Fruit fly (Drosophila melanogaster) whole organism, pupa: ENCODE data around the gene CG11151.

Source experiments
- CG10348 ChIP-seq: fragments of 200-800 bp; sonication (Bioruptor generic); IDR thresholded peaks from 2 replicates; pipeline ENCODE4 v1.3.6; 2022; ENCODE audit warnings: missing biosample characterization, missing genetic modification characterization
- CG12605 ChIP-seq: fragments of 200-800 bp; sonication (Bioruptor generic); IDR thresholded peaks from 2 replicates; pipeline ENCODE4 v1.3.6; 2022; ENCODE audit warnings: missing biosample characterization, missing genetic modification characterization
- CG13204 ChIP-seq: fragments of 200-800 bp; sonication (Bioruptor generic); optimal IDR thresholded peaks from 2 replicates; lab custom pipeline; 2018; ENCODE audit warnings: missing biosample characterization, mild to moderate bottlenecking, missing genetic modification characterization, moderate library complexity
- CG14655 ChIP-seq: fragments of 200-800 bp; sonication (Bioruptor generic); optimal IDR thresholded peaks from 3 replicates; lab custom pipeline; 2017; ENCODE audit warnings: mild to moderate bottlenecking, missing biosample characterization, missing genetic modification reagents, missing genetic modification characterization
- CG15710 ChIP-seq: fragments of 200-800 bp; sonication (Bioruptor generic); optimal IDR thresholded peaks from 2 replicates; lab custom pipeline; 2018; ENCODE audit warnings: missing biosample characterization, mild to moderate bottlenecking, missing genetic modification characterization, moderate library complexity
- CG17806 ChIP-seq: fragments of 200-800 bp; sonication (Bioruptor generic); optimal IDR thresholded peaks from 2 replicates; lab custom pipeline; 2018; ENCODE audit warnings: missing biosample characterization, mild to moderate bottlenecking, missing genetic modification characterization, moderate library complexity
- CG32121 ChIP-seq: fragments of 200-800 bp; sonication (Bioruptor generic); IDR thresholded peaks from 2 replicates; pipeline ENCODE4 v1.3.6; 2022; ENCODE audit warnings: missing biosample characterization, missing genetic modification characterization
- CG34367 ChIP-seq: fragments of 200-800 bp; sonication (Bioruptor generic); optimal IDR thresholded peaks from 2 replicates; lab custom pipeline; 2018; ENCODE audit warnings: missing biosample characterization, mild to moderate bottlenecking, missing genetic modification characterization
- CG4496 ChIP-seq: fragments of 200-800 bp; sonication (Bioruptor generic); IDR thresholded peaks from 3 replicates; pipeline ENCODE4 v1.3.6; 2022; ENCODE audit warnings: missing biosample characterization, missing genetic modification characterization
- CG8159 ChIP-seq: fragments of 200-800 bp; sonication (Bioruptor generic); optimal IDR thresholded peaks from 3 replicates; lab custom pipeline; 2018; ENCODE audit warnings: missing biosample characterization, mild to moderate bottlenecking, missing genetic modification characterization, moderate library complexity
- CG8301 ChIP-seq: fragments of 200-800 bp; sonication (Bioruptor generic); optimal IDR thresholded peaks from 2 replicates; lab custom pipeline; 2018; ENCODE audit warnings: missing biosample characterization, mild to moderate bottlenecking, missing genetic modification characterization
- CG9948 ChIP-seq: fragments of 200-800 bp; sonication (Bioruptor generic); optimal IDR thresholded peaks from 2 replicates; lab custom pipeline; 2018; ENCODE audit warnings: missing biosample characterization, mild to moderate bottlenecking, missing genetic modification characterization, moderate library complexity
- D1 ChIP-seq: fragments of 200-800 bp; sonication (Bioruptor generic); optimal IDR thresholded peaks from 2 replicates; lab custom pipeline; 2018; ENCODE audit warnings: missing biosample characterization, mild to moderate bottlenecking, missing genetic modification characterization, moderate library complexity
- EcR ChIP-seq: fragments of 200-800 bp; sonication (Bioruptor generic); optimal IDR thresholded peaks from 3 replicates; lab custom pipeline; 2019; ENCODE audit warnings: missing biosample characterization, missing genetic modification characterization, mild to moderate bottlenecking, moderate library complexity, missing genetic modification reagents
- Ets98B ChIP-seq: fragments of 200-800 bp; sonication (Bioruptor generic); IDR thresholded peaks from 2 replicates; pipeline ENCODE4 v1.3.6; 2022; ENCODE audit warnings: missing biosample characterization, missing genetic modification characterization
- Pif1A ChIP-seq: fragments of 200-800 bp; sonication (Bioruptor generic); optimal IDR thresholded peaks from 3 replicates; lab custom pipeline; 2016; ENCODE audit warnings: missing biosample characterization, missing genetic modification characterization
- Pif1B ChIP-seq: fragments of 200-800 bp; sonication (Bioruptor generic); optimal IDR thresholded peaks from 3 replicates; lab custom pipeline; 2016; ENCODE audit warnings: missing biosample characterization, missing genetic modification characterization
- Snoo ChIP-seq: fragments of 200-800 bp; sonication (Bioruptor generic); optimal IDR thresholded peaks from 3 replicates; lab custom pipeline; 2017; ENCODE audit warnings: missing biosample characterization, mild to moderate bottlenecking, missing genetic modification characterization, inconsistent platforms
- fd96Ca ChIP-seq: fragments of 200-800 bp; sonication (Bioruptor generic); IDR thresholded peaks from 3 replicates; pipeline ENCODE4 v1.3.6; 2022; ENCODE audit warnings: missing biosample characterization, missing genetic modification characterization
- gl ChIP-seq: fragments of 200-800 bp; sonication (Bioruptor generic); optimal IDR thresholded peaks from 2 replicates; lab custom pipeline; 2018; ENCODE audit warnings: missing biosample characterization, mild to moderate bottlenecking, missing genetic modification characterization
- rn ChIP-seq: fragments of 200-800 bp; sonication (Bioruptor generic); IDR thresholded peaks from 2 replicates; pipeline ENCODE4 v1.3.6; 2022; ENCODE audit warnings: missing biosample characterization, missing genetic modification characterization

CG11151 gene

DNA sequence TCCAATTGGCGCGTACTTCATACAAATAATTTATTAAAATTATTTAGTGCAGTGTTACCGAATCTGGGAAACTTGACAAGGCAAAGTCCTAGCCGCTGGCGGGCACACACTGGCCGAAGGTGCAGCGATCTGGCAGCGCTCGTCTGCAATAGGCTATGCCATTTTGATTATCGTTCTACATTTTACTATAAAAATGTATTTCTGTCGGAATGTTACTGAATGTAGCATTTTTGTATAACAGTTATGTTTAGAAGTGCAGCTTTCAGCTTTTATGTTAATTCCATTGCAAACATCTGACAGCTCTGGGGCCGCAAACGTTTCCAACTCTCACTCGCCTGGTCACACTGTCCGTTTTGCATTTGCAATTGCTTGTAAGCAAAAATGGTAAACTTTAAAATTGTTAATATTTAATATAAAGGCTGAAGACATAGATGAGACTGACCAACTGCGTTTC, 5.1 kb downstream of the CG11151 start, which contains the start of gene Grip91:
Grip91 (minus strand) TSS at position 85 of the 454 bp plus-strand sequence.
- TF ChIP-seq gl (tag; lab: Kevin White, UChicago) (no peak), Pif1B (GFP tag; lab: Kevin White, UChicago) (no peak), CG4496 (GFP tag; lab: Robert Waterston, UW) (no peak), CG34367 (tag; lab: Kevin White, UChicago) (no peak), EcR (no peak), Snoo (no peak), CG32121 (GFP tag; lab: Robert Waterston, UW) (no peak), CG9948 (tag; lab: Kevin White, UChicago) (no peak), CG14655 (GFP tag; lab: Kevin White, UChicago) (no peak), CG13204 (no peak), CG15710 (tag; lab: Kevin White, UChicago) (no peak), CG8159 (tag; lab: Kevin White, UChicago) (no peak), D1 (tag; lab: Kevin White, UChicago) (no peak), CG17806 (tag; lab: Kevin White, UChicago) (no peak), rn (GFP tag; lab: Robert Waterston, UW) (no peak), CG12605 (GFP tag; lab: Robert Waterston, UW) (no peak), Pif1A (GFP tag; lab: Kevin White, UChicago) (no peak)
- TF ChIP-seq, all 21 proteins: peak for 0

- TF ChIP-seq CG12605 (GFP tag; lab: Robert Waterston, UW) (no peak; the same call in 1 of the 2 replicates), CG8159 (tag; lab: Kevin White, UChicago) (no peak), Ets98B (peak; percentile 59), EcR (peak; percentile 99)
These were observed 7.5 kb downstream of the CG11151 start for dm6 chrX:13747052-13747451.

- TF ChIP-seq Pif1B (GFP tag; lab: Kevin White, UChicago) (peak; percentile 58), CG34367 (tag; lab: Kevin White, UChicago) (peak; percentile 33), CG32121 (GFP tag; lab: Robert Waterston, UW) (peak; percentile 66), CG12605 (GFP tag; lab: Robert Waterston, UW) (peak; percentile 20; the same call in 1 of the 2 replicates), CG9948 (tag; lab: Kevin White, UChicago) (peak; percentile 30), rn (GFP tag; lab: Robert Waterston, UW) (no peak), CG10348 (GFP tag; lab: Robert Waterston, UW) (no peak), CG8159 (tag; lab: Kevin White, UChicago) (no peak), CG14655 (GFP tag; lab: Kevin White, UChicago) (peak; percentile 81), CG15710 (tag; lab: Kevin White, UChicago) (peak; percentile 51), CG13204 (no peak), fd96Ca (GFP tag; lab: Robert Waterston, UW) (no peak; the same call in 1 of the 3 replicates), Pif1A (GFP tag; lab: Kevin White, UChicago) (peak; percentile 67), Snoo (no peak), CG17806 (tag; lab: Kevin White, UChicago) (peak; percentile 42), Ets98B (peak; percentile 22), CG8301 (peak; percentile 61), gl (tag; lab: Kevin White, UChicago) (no peak), EcR (peak; percentile 91), D1 (tag; lab: Kevin White, UChicago) (no peak), CG4496 (GFP tag; lab: Robert Waterston, UW) (peak; percentile 68)
- TF ChIP-seq, all 21 proteins: peak for 13
These were observed 8.3 kb downstream of the CG11151 start for dm6 chrX:13747635-13748467.

dm6 chrX:13748906-13749872, 9.6 kb downstream of the CG11151 start:
- TF ChIP-seq rn (GFP tag; lab: Robert Waterston, UW) (no peak), Pif1A (GFP tag; lab: Kevin White, UChicago) (peak; percentile 36), CG12605 (GFP tag; lab: Robert Waterston, UW) (peak; percentile 40; the same call in 1 of the 2 replicates), CG17806 (tag; lab: Kevin White, UChicago) (no peak), CG8301 (peak; percentile 51), D1 (tag; lab: Kevin White, UChicago) (peak; percentile 29), gl (tag; lab: Kevin White, UChicago) (no peak), CG13204 (no peak), Ets98B (peak; percentile 52; the same call in 1 of the 2 replicates), CG4496 (GFP tag; lab: Robert Waterston, UW) (peak; percentile 58), CG9948 (tag; lab: Kevin White, UChicago) (no peak), CG32121 (GFP tag; lab: Robert Waterston, UW) (peak; percentile 44), CG34367 (tag; lab: Kevin White, UChicago) (no peak), CG10348 (GFP tag; lab: Robert Waterston, UW) (no peak), EcR (no peak), CG14655 (GFP tag; lab: Kevin White, UChicago) (peak; percentile 54), Snoo (peak; percentile 1), CG15710 (tag; lab: Kevin White, UChicago) (peak; percentile 34), fd96Ca (GFP tag; lab: Robert Waterston, UW) (peak; percentile 68), Pif1B (GFP tag; lab: Kevin White, UChicago) (no peak), CG8159 (tag; lab: Kevin White, UChicago) (peak; percentile 29)
